Worm (Caenorhabditis elegans): ENCODE measurements around the gene gcy-27.

The gcy-27 gene

ce11 chrIV:17407025-17407424, 29.4 kb downstream of the gcy-27 start, which contains the start of gene T02D1.7:
Gene T02D1.7, minus strand, starts transcription at chrIV:17407125.
- TF ChIP-seq ztf-4 (tag; optimal IDR thresholded peaks at IDR 0.05) (no peak), ztf-1 (GFP tag; conservative IDR thresholded peaks at IDR 0.05) (no peak), lin-39 (tag; optimal IDR thresholded peaks at IDR 0.05) (no peak), nhr-6 (tag; optimal IDR thresholded peaks at IDR 0.05) (no peak), elt-1 (tag; optimal IDR thresholded peaks at IDR 0.05) (no peak), nhr-129 (tag; optimal IDR thresholded peaks at IDR 0.05) (no peak), snpc-4 (tag; optimal IDR thresholded peaks at IDR 0.05) (no peak), nhr-237 (tag; optimal IDR thresholded peaks at IDR 0.05) (no peak), Y55F3AM.14 (GFP tag; optimal IDR thresholded peaks at IDR 0.05) (no peak), nhr-23 (tag; optimal IDR thresholded peaks at IDR 0.05) (no peak), elt-3 (tag; optimal IDR thresholded peaks at IDR 0.05) (no peak), F13H6.1 (tag; optimal IDR thresholded peaks at IDR 0.05) (no peak), sma-9 (GFP tag; optimal IDR thresholded peaks at IDR 0.05) (no peak), sma-9 (tag; optimal IDR thresholded peaks at IDR 0.05) (no peak), ama-1 (optimal IDR thresholded peaks at IDR 0.05) (no peak), blmp-1 (tag; optimal IDR thresholded peaks at IDR 0.05; ENCODE audit: insufficient read depth) (no peak), nhr-10 (tag; optimal IDR thresholded peaks at IDR 0.05) (no peak), aly-2 (tag; optimal IDR thresholded peaks at IDR 0.05) (no peak), gmeb-1 (tag; optimal IDR thresholded peaks at IDR 0.05) (no peak)

DNA sequence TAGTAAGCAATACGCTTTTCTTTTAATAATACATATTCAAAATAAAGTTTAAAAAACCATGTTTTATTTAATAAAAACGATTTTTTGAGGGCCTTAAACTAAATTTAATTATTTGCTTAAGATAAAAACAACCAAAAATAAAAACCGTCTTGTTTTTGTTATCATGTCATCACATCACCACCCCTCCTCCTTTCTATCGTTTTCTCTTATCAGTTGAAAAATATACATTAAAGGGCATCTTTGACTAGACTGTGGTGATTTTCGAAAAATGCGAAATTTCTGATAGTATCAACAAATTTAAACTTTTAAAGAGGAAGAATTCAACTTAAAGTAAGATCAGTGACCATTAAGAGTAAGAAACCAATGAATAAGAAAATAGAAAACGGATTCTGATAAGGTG, 30.3 kb downstream of the gcy-27 start:
- TF ChIP-seq sma-9 (GFP tag; optimal IDR thresholded peaks at IDR 0.05): peak; percentile 54
- TF ChIP-seq sma-9 (tag; optimal IDR thresholded peaks at IDR 0.05): no peak
- no peak for TF ChIP-seq zag-1 (tag; optimal IDR thresholded peaks at IDR 0.05)
- no peak for TF ChIP-seq nhr-10 (tag; optimal IDR thresholded peaks at IDR 0.05)
- TF ChIP-seq ceh-16 (tag; optimal IDR thresholded peaks at IDR 0.05): no peak
- no peak for TF ChIP-seq unc-62 (GFP tag; optimal IDR thresholded peaks at IDR 0.05)
- TF ChIP-seq nhr-25 (tag; optimal IDR thresholded peaks at IDR 0.05): no peak
- peak; percentile 6 for TF ChIP-seq fos-1 (tag; optimal IDR thresholded peaks at IDR 0.05)
- no peak for TF ChIP-seq skn-1 (tag; optimal IDR thresholded peaks at IDR 0.05)
- TF ChIP-seq gmeb-1 (tag; optimal IDR thresholded peaks at IDR 0.05): peak; percentile 3
- no peak for TF ChIP-seq egl-27 (tag; optimal IDR thresholded peaks at IDR 0.05)
- no peak for TF ChIP-seq ceh-82 (tag; optimal IDR thresholded peaks at IDR 0.05)
- peak; percentile 57 for TF ChIP-seq blmp-1 (tag; optimal IDR thresholded peaks at IDR 0.05; ENCODE audit: insufficient read depth)
- TF ChIP-seq crh-2 (tag; optimal IDR thresholded peaks at IDR 0.05): peak; percentile 10
- TF ChIP-seq nhr-12 (tag; optimal IDR thresholded peaks at IDR 0.05): no peak
- TF ChIP-seq unc-55 (GFP tag; optimal IDR thresholded peaks at IDR 0.05): no peak
- no peak for TF ChIP-seq ztf-4 (tag; optimal IDR thresholded peaks at IDR 0.05)
- TF ChIP-seq ZK546.5 (tag; optimal IDR thresholded peaks at IDR 0.05): no peak
- peak; percentile 19 for TF ChIP-seq nhr-129 (tag; optimal IDR thresholded peaks at IDR 0.05)

DNA sequence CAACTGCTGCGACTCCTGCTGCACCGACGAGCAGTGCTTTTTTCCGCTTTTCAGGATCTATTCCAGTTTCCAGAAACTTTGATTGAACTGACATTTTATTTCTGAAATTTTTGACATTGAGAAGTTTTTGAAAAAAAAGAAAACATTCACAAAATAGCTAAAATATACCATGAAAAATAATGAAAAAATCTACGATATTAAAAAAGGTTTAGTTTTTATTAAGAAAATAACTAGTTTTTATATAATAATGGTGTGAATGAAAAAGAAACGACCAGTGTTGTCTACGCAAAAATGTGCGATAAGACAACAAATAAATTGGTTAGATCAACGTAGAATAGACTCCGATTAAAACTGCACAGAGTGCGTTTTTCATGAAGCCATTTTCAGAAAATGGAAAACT, 30.9 kb downstream of the gcy-27 start, which contains the start of gene pmp-4:
TSS of gene pmp-4 (minus strand) at position 101 of the 400 bp plus-strand sequence.
- TF ChIP-seq blmp-1 (tag; optimal IDR thresholded peaks at IDR 0.05; ENCODE audit: insufficient read depth): no peak
- peak; percentile 10 for TF ChIP-seq fos-1 (tag; optimal IDR thresholded peaks at IDR 0.05)
- no peak for TF ChIP-seq sem-4 (tag; optimal IDR thresholded peaks at IDR 0.05)
- TF ChIP-seq crh-2 (tag; optimal IDR thresholded peaks at IDR 0.05): no peak

- TF ChIP-seq peb-1 (tag; optimal IDR thresholded peaks at IDR 0.05): no peak
- no peak for TF ChIP-seq ztf-11 (tag; optimal IDR thresholded peaks at IDR 0.05)
- no peak for TF ChIP-seq nhr-23 (tag; optimal IDR thresholded peaks at IDR 0.05)
- no peak for TF ChIP-seq unc-39 (tag; optimal IDR thresholded peaks at IDR 0.05)
- no peak for TF ChIP-seq dmd-4 (tag; optimal IDR thresholded peaks at IDR 0.05)
- TF ChIP-seq lin-11 (tag; optimal IDR thresholded peaks at IDR 0.05): no peak
- no peak for TF ChIP-seq ama-1 (optimal IDR thresholded peaks at IDR 0.05)
- no peak for TF ChIP-seq sem-4 (tag; optimal IDR thresholded peaks at IDR 0.05)
- TF ChIP-seq elt-3 (tag; optimal IDR thresholded peaks at IDR 0.05): no peak
- no peak for TF ChIP-seq fos-1 (tag; optimal IDR thresholded peaks at IDR 0.05)
- no peak for TF ChIP-seq nhr-237 (tag; optimal IDR thresholded peaks at IDR 0.05)
- TF ChIP-seq lsy-2 (tag; optimal IDR thresholded peaks at IDR 0.05): no peak
- no peak for TF ChIP-seq alr-1 (tag; optimal IDR thresholded peaks at IDR 0.05)
- TF ChIP-seq C34F6.9 (tag; optimal IDR thresholded peaks at IDR 0.05): no peak
- TF ChIP-seq ceh-16 (tag; optimal IDR thresholded peaks at IDR 0.05): no peak
- no peak for TF ChIP-seq gmeb-1 (tag; optimal IDR thresholded peaks at IDR 0.05)
- TF ChIP-seq egl-27 (tag; optimal IDR thresholded peaks at IDR 0.05): no peak
- no peak for TF ChIP-seq nhr-77 (tag; optimal IDR thresholded peaks at IDR 0.05)
Observed at ce11 chrIV:17399455-17399854, 37.0 kb downstream of the gcy-27 start, which contains the start of gene T02D1.4. Gene T02D1.4, plus strand, starts transcription at chrIV:17399755.

All from whole organism, L2 larva.